Worm (Caenorhabditis elegans) whole organism, young adult: ENCODE data around the gene ogr-2.
A peak's percentile ranks its signal among the peaks of the same experiment; 100 is the strongest.
"Not testable (repeated sequence)": the region's sequence is repeated elsewhere in the genome, so short reads cannot be mapped to it uniquely, and the experiment has no call there.

Experiments used
- B0019.2 ChIP-seq: fragments of 200-800 bp; sonication (Bioruptor generic); conservative IDR thresholded peaks from 2 replicates; pipeline ENCODE4 v1.3.6; 2022; ENCODE audit warnings: missing genetic modification reagents, missing genetic modification characterization, missing compliant biosample characterization
- C06A6.2 ChIP-seq: fragments of 200-800 bp; sonication (Bioruptor generic); conservative IDR thresholded peaks from 2 replicates; pipeline ENCODE4 v1.3.6; 2022; ENCODE audit warnings: missing genetic modification characterization, missing compliant biosample characterization
- D2030.7 ChIP-seq: fragments of 200-800 bp; sonication (Bioruptor generic); IDR thresholded peaks from 2 replicates; pipeline ENCODE4 v1.3.6; 2022; ENCODE audit warnings: missing genetic modification reagents, missing genetic modification characterization, missing compliant biosample characterization
- F33H1.4 ChIP-seq: fragments of 200-800 bp; sonication (Bioruptor generic); IDR thresholded peaks from 2 replicates; pipeline ENCODE4 v1.3.6; 2022; ENCODE audit warnings: missing genetic modification reagents, missing genetic modification characterization, missing compliant biosample characterization
- F37B4.10 ChIP-seq: fragments of 200-800 bp; sonication (Bioruptor generic); IDR thresholded peaks from 2 replicates; pipeline ENCODE4 v1.3.6; 2022; ENCODE audit warnings: missing genetic modification characterization, missing compliant biosample characterization
- F49E8.2 ChIP-seq: sonication (generic microtip); optimal IDR thresholded peaks from 3 replicates; lab custom pipeline; 2017; ENCODE audit warnings: missing genetic modification characterization, mild to moderate bottlenecking, missing compliant biosample characterization, antibody characterized with exemption, moderate library complexity; ENCODE audit not compliant: insufficient read depth
- F52B5.7 ChIP-seq: sonication (generic microtip); optimal IDR thresholded peaks from 2 replicates; lab custom pipeline; 2016; ENCODE audit warnings: mild to moderate bottlenecking, missing genetic modification characterization, missing compliant biosample characterization
- K12H6.12 ChIP-seq: fragments of 200-800 bp; sonication (Bioruptor generic); optimal IDR thresholded peaks from 2 replicates; lab custom pipeline; 2018; ENCODE audit warnings: mild to moderate bottlenecking, missing genetic modification characterization, missing compliant biosample characterization
- T07F8.4 ChIP-seq: sonication (generic microtip); optimal IDR thresholded peaks from 2 replicates; lab custom pipeline; 2016; ENCODE audit warnings: mild to moderate bottlenecking, missing genetic modification characterization, moderate library complexity, missing compliant biosample characterization
- Y53G8AR.9 ChIP-seq: fragments of 200-800 bp; sonication (Bioruptor generic); conservative IDR thresholded peaks from 2 replicates; pipeline ENCODE4 v1.3.6; 2022; ENCODE audit warnings: missing genetic modification reagents, missing genetic modification characterization, missing compliant biosample characterization
- Y67H2A.10 ChIP-seq: fragments of 200-800 bp; sonication (Bioruptor generic); conservative IDR thresholded peaks from 2 replicates; pipeline ENCODE4 v1.3.6; 2022; ENCODE audit warnings: missing genetic modification reagents, missing genetic modification characterization, missing compliant biosample characterization
- Y95B8A.8 ChIP-seq: fragments of 200-800 bp; sonication (Bioruptor generic); IDR thresholded peaks from 2 replicates; pipeline ENCODE4 v1.3.6; 2022; ENCODE audit warnings: missing genetic modification reagents, missing genetic modification characterization, missing compliant biosample characterization
- ZK185.1 ChIP-seq: sonication (generic microtip); optimal IDR thresholded peaks from 2 replicates; lab custom pipeline; 2016; ENCODE audit warnings: mild to moderate bottlenecking, missing genetic modification characterization, missing compliant biosample characterization; ENCODE audit not compliant: poor library complexity, severe bottlenecking
- aptf-2 ChIP-seq: fragments of 200-800 bp; sonication (Bioruptor generic); conservative IDR thresholded peaks from 2 replicates; pipeline ENCODE4 v1.3.6; 2022; ENCODE audit warnings: missing genetic modification reagents, missing genetic modification characterization, missing compliant biosample characterization
- bed-1 ChIP-seq: fragments of 200-800 bp; sonication (Bioruptor generic); IDR thresholded peaks from 2 replicates; pipeline ENCODE4 v1.3.6; 2022; ENCODE audit warnings: missing genetic modification reagents, missing genetic modification characterization, missing compliant biosample characterization
- cebp-2 ChIP-seq: fragments of 200-800 bp; sonication (Bioruptor generic); IDR thresholded peaks from 2 replicates; pipeline ENCODE4 v1.3.6; 2022; ENCODE audit warnings: missing genetic modification characterization, missing compliant biosample characterization
- ceh-100 ChIP-seq: fragments of 200-800 bp; sonication (Bioruptor generic); IDR thresholded peaks from 2 replicates; pipeline ENCODE4 v1.3.6; 2022; ENCODE audit warnings: missing genetic modification reagents, missing genetic modification characterization, missing compliant biosample characterization
- ceh-27 ChIP-seq: fragments of 200-800 bp; sonication (Bioruptor generic); optimal IDR thresholded peaks from 2 replicates; lab custom pipeline; 2018; ENCODE audit warnings: mild to moderate bottlenecking, missing genetic modification characterization, moderate library complexity, missing compliant biosample characterization
- ceh-40 ChIP-seq: fragments of 200-800 bp; sonication (Bioruptor generic); IDR thresholded peaks from 2 replicates; pipeline ENCODE4 v1.3.6; 2022; ENCODE audit warnings: missing genetic modification characterization, missing compliant biosample characterization
- chd-7 ChIP-seq: sonication (generic microtip); optimal IDR thresholded peaks from 2 replicates; lab custom pipeline; 2016; ENCODE audit warnings: mild to moderate bottlenecking, missing genetic modification characterization, moderate library complexity, missing compliant biosample characterization
- dox-1 ChIP-seq: fragments of 200-800 bp; sonication (Bioruptor generic); IDR thresholded peaks from 2 replicates; pipeline ENCODE4 v1.3.6; 2022; ENCODE audit warnings: missing genetic modification reagents, missing genetic modification characterization, missing compliant biosample characterization
- egl-44 ChIP-seq: fragments of 200-800 bp; sonication (Bioruptor generic); IDR thresholded peaks from 2 replicates; pipeline ENCODE4 v1.3.6; 2022; ENCODE audit warnings: missing genetic modification reagents, missing genetic modification characterization, missing compliant biosample characterization
- hmg-20 ChIP-seq: fragments of 200-800 bp; sonication (Bioruptor generic); IDR thresholded peaks from 2 replicates; pipeline ENCODE4 v1.3.6; 2022; ENCODE audit warnings: missing genetic modification reagents, missing genetic modification characterization, missing compliant biosample characterization
- hsf-1 ChIP-seq: fragments of 200-800 bp; sonication (Bioruptor generic); IDR thresholded peaks from 2 replicates; pipeline ENCODE4 v1.3.6; 2022; ENCODE audit warnings: missing genetic modification reagents, missing genetic modification characterization, missing compliant biosample characterization
- let-607 ChIP-seq, 2 experiments: fragments of 200-800 bp in 1 of 2; sonication (Bioruptor generic) in 1 of 2; sonication (generic microtip) in 1 of 2; optimal IDR thresholded peaks; 2 replicates each; lab custom pipeline; 2016 to 2018; ENCODE audit warnings: mild to moderate bottlenecking in 2 of 2, missing compliant biosample characterization in 2 of 2, missing genetic modification characterization in 2 of 2, moderate library complexity in 2 of 2, missing genotype in 1 of 2
- lin-40 ChIP-seq: sonication (generic microtip); optimal IDR thresholded peaks from 2 replicates; lab custom pipeline; 2016; ENCODE audit warnings: missing genetic modification characterization, mild to moderate bottlenecking, missing compliant biosample characterization, missing genotype, missing genetic modification reagents
- lin-54 ChIP-seq: fragments of 200-800 bp; sonication (Bioruptor generic); optimal IDR thresholded peaks from 2 replicates; lab custom pipeline; 2018; ENCODE audit warnings: mild to moderate bottlenecking, missing genetic modification characterization, missing compliant biosample characterization
- lir-1 ChIP-seq: fragments of 200-800 bp; sonication (Bioruptor generic); conservative IDR thresholded peaks from 2 replicates; pipeline ENCODE4 v1.3.6; 2022; ENCODE audit warnings: missing genetic modification reagents, missing genetic modification characterization, missing compliant biosample characterization
- madf-6 ChIP-seq: fragments of 200-800 bp; sonication (Bioruptor generic); IDR thresholded peaks from 2 replicates; pipeline ENCODE4 v1.3.6; 2022; ENCODE audit warnings: missing genetic modification reagents, missing genetic modification characterization, missing compliant biosample characterization
- mcd-1 ChIP-seq: fragments of 200-800 bp; sonication (Bioruptor generic); IDR thresholded peaks from 2 replicates; pipeline ENCODE4 v1.3.6; 2022; ENCODE audit warnings: missing genetic modification reagents, missing genetic modification characterization, missing compliant biosample characterization
- nhr-120 ChIP-seq: fragments of 200-800 bp; sonication (Bioruptor generic); IDR thresholded peaks from 2 replicates; pipeline ENCODE4 v1.3.6; 2022; ENCODE audit warnings: missing genetic modification characterization, missing compliant biosample characterization
- nhr-80 ChIP-seq: sonication (generic microtip); optimal IDR thresholded peaks from 2 replicates; lab custom pipeline; 2016; ENCODE audit warnings: missing genetic modification characterization, missing compliant biosample characterization
- pbrm-1 ChIP-seq: fragments of 200-800 bp; sonication (Bioruptor generic); IDR thresholded peaks from 2 replicates; pipeline ENCODE4 v1.3.6; 2022; ENCODE audit warnings: missing genetic modification reagents, missing genetic modification characterization, missing compliant biosample characterization
- rcor-1 ChIP-seq: fragments of 200-800 bp; sonication (Bioruptor generic); IDR thresholded peaks from 2 replicates; pipeline ENCODE4 v1.3.6; 2022; ENCODE audit warnings: missing genetic modification reagents, missing genetic modification characterization, missing compliant biosample characterization
- repo-1 ChIP-seq: sonication (generic microtip); optimal IDR thresholded peaks from 2 replicates; lab custom pipeline; 2017; ENCODE audit warnings: mild to moderate bottlenecking, missing genetic modification characterization, missing compliant biosample characterization
- rpc-1 ChIP-seq, 2 experiments: fragments of 150-350 bp in 1 of 2; sonication (generic microtip) in 1 of 2; optimal IDR thresholded peaks; 2 replicates each; lab custom pipeline; 2014 to 2018; ENCODE audit warnings: missing biosample characterization in 1 of 2, missing genetic modification characterization in 1 of 2, missing genetic modification reagents in 1 of 2, missing genotype in 1 of 2
- snpc-4 ChIP-seq, 5 experiments: fragments of 150-350 bp in 1 of 5; sonication (generic microtip) in 4 of 5; optimal IDR thresholded peaks; 2 replicates each; lab custom pipeline; 2014 to 2018; ENCODE audit warnings: missing genetic modification characterization in 5 of 5, missing biosample characterization in 3 of 5, antibody characterized with exemption in 2 of 5, mild to moderate bottlenecking in 2 of 5, missing compliant biosample characterization in 2 of 5, missing genotype in 2 of 5, moderate library complexity in 2 of 5, missing genetic modification reagents in 1 of 5
- somi-1 ChIP-seq: fragments of 200-800 bp; sonication (Bioruptor generic); optimal IDR thresholded peaks from 2 replicates; lab custom pipeline; 2018; ENCODE audit warnings: mild to moderate bottlenecking, missing genetic modification characterization, missing compliant biosample characterization
- tbp1 ChIP-seq: fragments of 200-800 bp; sonication (Bioruptor generic); optimal IDR thresholded peaks from 2 replicates; lab custom pipeline; 2018; ENCODE audit warnings: mild to moderate bottlenecking, missing genetic modification characterization, missing compliant biosample characterization
- tlf-1 ChIP-seq: fragments of 200-800 bp; sonication (Bioruptor generic); optimal IDR thresholded peaks from 2 replicates; lab custom pipeline; 2018; ENCODE audit warnings: mild to moderate bottlenecking, missing genetic modification characterization, missing compliant biosample characterization
- ztf-18 ChIP-seq: sonication (generic microtip); optimal IDR thresholded peaks from 2 replicates; lab custom pipeline; 2016; ENCODE audit warnings: missing genotype, mild to moderate bottlenecking, missing genetic modification characterization, missing compliant biosample characterization
- ztf-25 ChIP-seq: fragments of 200-800 bp; sonication (Bioruptor generic); IDR thresholded peaks from 2 replicates; pipeline ENCODE4 v1.3.6; 2022; ENCODE audit warnings: missing genetic modification reagents, missing genetic modification characterization, missing compliant biosample characterization
- ztf-26 ChIP-seq: sonication (generic microtip); optimal IDR thresholded peaks from 2 replicates; lab custom pipeline; 2017; ENCODE audit warnings: missing genetic modification characterization, missing compliant biosample characterization
- ztf-28 ChIP-seq: fragments of 200-800 bp; sonication (Bioruptor generic); IDR thresholded peaks from 2 replicates; pipeline ENCODE4 v1.3.6; 2022; ENCODE audit warnings: missing genetic modification reagents, missing genetic modification characterization, missing compliant biosample characterization
- ztf-6 ChIP-seq: fragments of 200-800 bp; sonication (Bioruptor generic); IDR thresholded peaks from 2 replicates; pipeline ENCODE4 v1.3.6; 2022; ENCODE audit warnings: missing genetic modification reagents, missing genetic modification characterization, missing compliant biosample characterization

Gene ogr-2

ce11 chrII:10033163-10033871, 7.6 kb upstream of the ogr-2 start, which contains the start of gene mtcu-2 (continued):
- TF ChIP-seq K12H6.12 (tag; lab: Kevin White, UChicago) (peak; percentile 61), nhr-80 (tag; lab: Kevin White, UChicago) (peak; percentile 46), ceh-100 (peak; percentile 100), nhr-120 (GFP tag; lab: Robert Waterston, UW) (0 out of 2 replicates have a peak, but pooled peaks have one; percentile 57), F52B5.7 (tag; lab: Kevin White, UChicago) (peak; percentile 28), chd-7 (peak; percentile 34), B0019.2 (GFP tag; lab: Robert Waterston, UW) (peak; percentile 96), cebp-2 (GFP tag; lab: Robert Waterston, UW) (peak; percentile 92), madf-6 (GFP tag; lab: Robert Waterston, UW) (peak; percentile 95), C06A6.2 (GFP tag; lab: Robert Waterston, UW) (peak; percentile 100), ztf-25 (peak; percentile 100), repo-1 (tag; lab: Kevin White, UChicago) (peak; percentile 7), F33H1.4 (GFP tag; lab: Robert Waterston, UW) (peak; percentile 88), somi-1 (GFP tag; lab: Kevin White, UChicago) (peak; percentile 36), F49E8.2 (tag; lab: Kevin White, UChicago) (peak; percentile 33), Y95B8A.8 (GFP tag; lab: Robert Waterston, UW) (peak; percentile 99), T07F8.4 (tag; lab: Kevin White, UChicago) (peak; percentile 37), hmg-20 (GFP tag; lab: Robert Waterston, UW) (peak; percentile 93), Y67H2A.10 (peak; percentile 98), ztf-28 (GFP tag; lab: Robert Waterston, UW) (peak; percentile 99), ztf-18 (peak; percentile 38), bed-1 (GFP tag; lab: Robert Waterston, UW) (0 out of 2 replicates have a peak, but pooled peaks have one; percentile 85), aptf-2 (GFP tag; lab: Robert Waterston, UW) (peak; percentile 97), rpc-1 (optimal IDR thresholded peaks at IDR 0.05; lab: Kevin White, UChicago) (peak; percentile 38), ztf-6 (GFP tag; lab: Robert Waterston, UW) (peak; percentile 96), lin-40 (peak; percentile 73), ceh-27 (peak; percentile 76), ztf-26 (tag; lab: Kevin White, UChicago) (peak; percentile 65), let-607 (tag; optimal IDR thresholded peaks at IDR 0.05; lab: Kevin White, UChicago) (peak; percentile 50 to 54), Y53G8AR.9 (GFP tag; lab: Robert Waterston, UW) (peak; percentile 96), lir-1 (GFP tag; lab: Robert Waterston, UW) (peak; percentile 88), tbp1 (GFP tag; lab: Kevin White, UChicago) (peak; percentile 60), egl-44 (GFP tag; lab: Robert Waterston, UW) (peak; percentile 98), ceh-40 (GFP tag; lab: Robert Waterston, UW) (peak; percentile 73; the same call in 1 of the 2 replicates), hsf-1 (GFP tag; lab: Robert Waterston, UW) (peak; percentile 80), ZK185.1 (tag; lab: Kevin White, UChicago) (peak; percentile 58), pbrm-1 (GFP tag; lab: Robert Waterston, UW) (peak; percentile 99), lin-54 (peak; percentile 84), D2030.7 (GFP tag; lab: Robert Waterston, UW) (peak; percentile 99), snpc-4 (tag; optimal IDR thresholded peaks at IDR 0.05; lab: Kevin White, UChicago) (peak in 3 of 4 experiments; percentile 28 to 58 (median 32)), rcor-1 (GFP tag; lab: Robert Waterston, UW) (peak; percentile 98), F37B4.10 (GFP tag; lab: Robert Waterston, UW) (peak; percentile 97), mcd-1 (peak; percentile 100), tlf-1 (GFP tag; lab: Kevin White, UChicago) (peak; percentile 49), dox-1 (GFP tag; lab: Robert Waterston, UW) (peak; percentile 100)
- TF ChIP-seq rpc-1 (tag; optimal IDR thresholded peaks at IDR 0.05; lab: Kevin White, UChicago); snpc-4 (GFP tag; optimal IDR thresholded peaks at IDR 0.05; lab: Kevin White, UChicago): not testable (repeated sequence)
